Worm (Caenorhabditis elegans) whole organism, L1 larva: ENCODE data around the gene ZK1320.2.

Source experiments
- fkh-8 ChIP-seq: sonication (generic microtip); optimal IDR thresholded peaks from 2 replicates; lab custom pipeline; 2016; ENCODE audit warnings: mild to moderate bottlenecking, missing genetic modification characterization, missing compliant biosample characterization
- hpl-2 ChIP-seq: fragments of 150-350 bp; optimal IDR thresholded peaks from 2 replicates; lab custom pipeline; 2014; ENCODE audit warnings: missing biosample characterization, missing genetic modification reagents, missing genetic modification characterization
- isw-1 ChIP-seq: fragments of 200-800 bp; sonication (Bioruptor generic); IDR thresholded peaks from 2 replicates; pipeline ENCODE4 v1.3.6; 2022; ENCODE audit warnings: missing genetic modification characterization, missing compliant biosample characterization
- lin-39 ChIP-seq: fragments of 150-350 bp; optimal IDR thresholded peaks from 2 replicates; lab custom pipeline; 2014; ENCODE audit warnings: missing biosample characterization, missing genetic modification reagents, missing genetic modification characterization
- nhr-84 ChIP-seq: sonication (generic microtip); optimal IDR thresholded peaks from 2 replicates; lab custom pipeline; 2017; ENCODE audit warnings: missing biosample characterization, missing genetic modification characterization
- nhr-90 ChIP-seq: sonication (generic microtip); optimal IDR thresholded peaks from 2 replicates; lab custom pipeline; 2016; ENCODE audit warnings: mild to moderate bottlenecking, missing genetic modification characterization, missing compliant biosample characterization; ENCODE audit not compliant: poor library complexity
- rnt-1 ChIP-seq: sonication (generic microtip); optimal IDR thresholded peaks from 2 replicates; lab custom pipeline; 2016; ENCODE audit warnings: mild to moderate bottlenecking, missing genetic modification characterization, moderate library complexity, missing compliant biosample characterization
- skn-1 ChIP-seq: fragments of 150-350 bp; optimal IDR thresholded peaks from 2 replicates; lab custom pipeline; 2014; ENCODE audit warnings: missing biosample characterization, missing genetic modification characterization

Gene ZK1320.2

ce11 chrII:9611347-9611923 is 47.4 kb downstream of the ZK1320.2 start, which contains the start of the genes T15H9.5 and T15H9.4:
Gene T15H9.5 (minus strand): TSS chrII:9611447.
Gene T15H9.4 (plus strand): TSS chrII:9611873.
- TF ChIP-seq rnt-1 (tag; lab: Kevin White, UChicago) (no peak), nhr-90 (no peak), nhr-84 (tag; lab: Kevin White, UChicago) (no peak), lin-39 (tag; lab: Kevin White, UChicago) (no peak)
- TF ChIP-seq, all 84 proteins: peak for 0

DNA sequence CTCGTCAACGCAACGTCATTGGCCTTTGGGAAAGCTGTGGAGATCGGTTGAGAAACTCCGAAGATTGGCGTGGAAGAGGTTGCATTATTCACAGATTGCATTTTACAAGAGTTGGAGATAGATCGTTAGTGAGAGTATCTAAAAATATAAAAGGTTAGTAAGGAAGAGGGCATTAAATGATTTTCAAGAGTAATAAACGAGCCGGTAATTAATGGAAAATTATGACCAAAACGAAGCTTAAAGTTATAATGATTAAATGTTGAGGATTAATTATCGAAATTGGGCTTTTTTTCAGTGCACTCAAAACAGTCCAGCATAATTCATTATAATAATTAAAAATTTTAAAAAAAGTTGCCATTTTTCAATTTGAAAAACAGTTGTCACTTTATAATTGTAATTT is 49.5 kb downstream of the ZK1320.2 start, which contains the start of gene pap-2:
pap-2 (minus strand) TSS at position 101 of the 400 bp plus-strand sequence.
- no peak for TF ChIP-seq isw-1 (GFP tag; lab: Robert Waterston, UW)
- no peak for TF ChIP-seq fkh-8 (tag; lab: Kevin White, UChicago)
- TF ChIP-seq skn-1 (tag; lab: Kevin White, UChicago) = no peak
- no peak for TF ChIP-seq hpl-2
